Fruit fly (Drosophila melanogaster) S2 (cell line): ENCODE results near the gene CG7115.

Source experiments
- CG8478 ChIP-seq: fragments of >200 bp; optimal IDR thresholded peaks from 2 replicates; lab custom pipeline; 2018
- CTCF ChIP-seq, 2 experiments: fragments of >200 bp; optimal IDR thresholded peaks; 2 replicates each; lab custom pipeline; 2018

dm6 chr2L:7808886-7809698 is 11.9 kb upstream of the CG7115 start:
- TF ChIP-seq CG8478 (lab: Kevin White, UChicago) (no peak), CTCF (optimal IDR thresholded peaks at IDR 0.05; lab: Kevin White, UChicago) (peak; percentile 73 to 76)
